Fruit fly (Drosophila melanogaster): Measurements from ENCODE around the gene Polr2H.

The Polr2H gene

dm6 chr3L:21727013-21727727 is 1.6 kb upstream of the Polr2H start (continued):
- no peak for TF ChIP-seq CG5953 (GFP tag; IDR thresholded peaks at IDR 0.05)
- no peak for TF ChIP-seq CG6272 (GFP tag; IDR thresholded peaks at IDR 0.05)
- TF ChIP-seq her (GFP tag; optimal IDR thresholded peaks at IDR 0.05), result no peak
- TF ChIP-seq CkIIα-i1 (GFP tag; IDR thresholded peaks at IDR 0.05), result no peak
- TF ChIP-seq Pdp1 (GFP tag; optimal IDR thresholded peaks at IDR 0.05), result no peak
- no peak for TF ChIP-seq da (GFP tag; optimal IDR thresholded peaks at IDR 0.05)
- no peak for TF ChIP-seq tup (GFP tag; optimal IDR thresholded peaks at IDR 0.05)
- TF ChIP-seq vfl (GFP tag; optimal IDR thresholded peaks at IDR 0.05), result no peak
- TF ChIP-seq nerfin-2 (GFP tag; IDR thresholded peaks at IDR 0.05; ENCODE audit: partially characterized antibody), result no peak
- no peak for TF ChIP-seq maf-S (GFP tag; optimal IDR thresholded peaks at IDR 0.05)
- no peak for TF ChIP-seq Lpt (GFP tag; optimal IDR thresholded peaks at IDR 0.05)
- TF ChIP-seq CG9215 (GFP tag; IDR thresholded peaks at IDR 0.05), result no peak
- TF ChIP-seq CG32767 (GFP tag; IDR thresholded peaks at IDR 0.05), result no peak
- peak; percentile 40; the same call in 2 of the 3 replicates for TF ChIP-seq row (GFP tag; IDR thresholded peaks at IDR 0.05)
- no peak for TF ChIP-seq jumu (GFP tag; optimal IDR thresholded peaks at IDR 0.05)
- no peak for TF ChIP-seq eve (GFP tag; optimal IDR thresholded peaks at IDR 0.05)
- TF ChIP-seq Adf1 (GFP tag; IDR thresholded peaks at IDR 0.05), result no peak
- no peak for TF ChIP-seq CG10321 (GFP tag; IDR thresholded peaks at IDR 0.05)
- peak; percentile 38; the same call in 1 of the 2 replicates for TF ChIP-seq CG10959 (GFP tag; IDR thresholded peaks at IDR 0.05)
- TF ChIP-seq B-H1 (GFP tag; IDR thresholded peaks at IDR 0.05), result no peak
- TF ChIP-seq crc (GFP tag; optimal IDR thresholded peaks at IDR 0.05), result no peak
- no peak for TF ChIP-seq HmgD (GFP tag; optimal IDR thresholded peaks at IDR 0.05)
- no peak for TF ChIP-seq CG8290 (GFP tag; optimal IDR thresholded peaks at IDR 0.05)
- no peak for TF ChIP-seq CG8290 (tag; optimal IDR thresholded peaks at IDR 0.05)
- no peak for TF ChIP-seq psq (GFP tag; optimal IDR thresholded peaks at IDR 0.05)
- no peak for TF ChIP-seq Antp (GFP tag; optimal IDR thresholded peaks at IDR 0.05)
- TF ChIP-seq mam (GFP tag; optimal IDR thresholded peaks at IDR 0.05), result no peak
- TF ChIP-seq CG4360 (GFP tag; IDR thresholded peaks at IDR 0.05), result no peak
- no peak for TF ChIP-seq nom (GFP tag; optimal IDR thresholded peaks at IDR 0.05)
- no peak for TF ChIP-seq CG9876 (GFP tag; optimal IDR thresholded peaks at IDR 0.05)
- no peak for TF ChIP-seq cg (GFP tag; optimal IDR thresholded peaks at IDR 0.05)
- no peak for TF ChIP-seq CG32532 (GFP tag; IDR thresholded peaks at IDR 0.05)
- TF ChIP-seq CG11093 (GFP tag; IDR thresholded peaks at IDR 0.05), result no peak
- TF ChIP-seq CG11695 (GFP tag; IDR thresholded peaks at IDR 0.05), result no peak
- no peak for TF ChIP-seq CG12071 (GFP tag; optimal IDR thresholded peaks at IDR 0.05)
- TF ChIP-seq Dek (tag; optimal IDR thresholded peaks at IDR 0.05), result no peak
- TF ChIP-seq CTCF (GFP tag; optimal IDR thresholded peaks at IDR 0.05), result no peak
- no peak for TF ChIP-seq CG13894 (tag; optimal IDR thresholded peaks at IDR 0.05)
- TF ChIP-seq H15 (GFP tag; IDR thresholded peaks at IDR 0.05), result no peak
- peak; percentile 54; the same call in 1 of the 2 replicates for TF ChIP-seq CG11247 (GFP tag; IDR thresholded peaks at IDR 0.05)
- TF ChIP-seq E2f2 (GFP tag; IDR thresholded peaks at IDR 0.05), result no peak
- TF ChIP-seq Dip2 (GFP tag; IDR thresholded peaks at IDR 0.05), result no peak
- peak; percentile 32 for TF ChIP-seq CG8388 (GFP tag; optimal IDR thresholded peaks at IDR 0.05)
- TF ChIP-seq CG12104 (GFP tag; optimal IDR thresholded peaks at IDR 0.05), result no peak
- no peak for TF ChIP-seq Bteb2 (GFP tag; optimal IDR thresholded peaks at IDR 0.05)
- TF ChIP-seq CG18262 (tag; optimal IDR thresholded peaks at IDR 0.05), result no peak
- no peak for TF ChIP-seq lbe (GFP tag; optimal IDR thresholded peaks at IDR 0.05)
- no peak for TF ChIP-seq H2.0 (GFP tag; IDR thresholded peaks at IDR 0.05)
- TF ChIP-seq dm (GFP tag; optimal IDR thresholded peaks at IDR 0.05), result no peak
- no peak for TF ChIP-seq CG2199 (GFP tag; IDR thresholded peaks at IDR 0.05)
- TF ChIP-seq CG17359 (tag; optimal IDR thresholded peaks at IDR 0.05), result no peak
- no peak for TF ChIP-seq CG12219 (GFP tag; optimal IDR thresholded peaks at IDR 0.05)
- TF ChIP-seq Ada2b (GFP tag; IDR thresholded peaks at IDR 0.05), result no peak

Measured in whole organism, embryonic.